Fruit fly (Drosophila melanogaster): ENCODE data around the gene CG9458.

The CG9458 gene

dm6 chr3R:9816879-9817278, 2.8 kb downstream of the CG9458 start, which contains the start of gene CG16904 (continued):
- no peak for TF ChIP-seq Jarid2 (GFP tag; optimal IDR thresholded peaks at IDR 0.05)

- TF ChIP-seq trem (tag; optimal IDR thresholded peaks at IDR 0.05) (no peak), phol (tag; optimal IDR thresholded peaks at IDR 0.05) (no peak)
Measured at dm6 chr3R:9813861-9814260, 5.8 kb downstream of the CG9458 start, which contains the start of gene eloF. Gene eloF, plus strand, starts transcription at chr3R:9814161.

dm6 chr3R:9812447-9812846, 7.2 kb downstream of the CG9458 start, which contains the start of gene CG8534:
Gene CG8534, plus strand, starts transcription at chr3R:9812747.
- no peak for TF ChIP-seq CG1024 (GFP tag; IDR thresholded peaks at IDR 0.05)
- no peak for TF ChIP-seq Elba2 (GFP tag; optimal IDR thresholded peaks at IDR 0.05)
- TF ChIP-seq ttk (GFP tag; IDR thresholded peaks at IDR 0.05) = no peak
- TF ChIP-seq Doc2 (GFP tag; IDR thresholded peaks at IDR 0.05) = no peak
- TF ChIP-seq cwo (GFP tag; optimal IDR thresholded peaks at IDR 0.05) = no peak
- no peak for TF ChIP-seq pan (optimal IDR thresholded peaks at IDR 0.05)
- no peak for TF ChIP-seq pan (GFP tag; optimal IDR thresholded peaks at IDR 0.05 in 1 of 2, IDR thresholded peaks at IDR 0.05 in 1 of 2)
- no peak for TF ChIP-seq Sox100B (GFP tag; optimal IDR thresholded peaks at IDR 0.05)
- TF ChIP-seq CG2202 (tag; optimal IDR thresholded peaks at IDR 0.05) = no peak
- no peak for TF ChIP-seq Fer2 (tag; optimal IDR thresholded peaks at IDR 0.05)
- no peak for TF ChIP-seq wdn (GFP tag; IDR thresholded peaks at IDR 0.05)
- TF ChIP-seq HmgD (GFP tag; optimal IDR thresholded peaks at IDR 0.05) = no peak
- TF ChIP-seq btn (GFP tag; optimal IDR thresholded peaks at IDR 0.05) = no peak
- TF ChIP-seq CG2875 (GFP tag; optimal IDR thresholded peaks at IDR 0.05) = no peak
- TF ChIP-seq gsb (GFP tag; IDR thresholded peaks at IDR 0.05) = no peak

dm6 chr3R:9808946-9809545, 10.6 kb downstream of the CG9458 start, which contains the start of gene FBXO11:
Gene FBXO11, minus strand, starts transcription at chr3R:9809368.
- TF ChIP-seq Fer2 (tag; optimal IDR thresholded peaks at IDR 0.05) (no peak), jing (GFP tag; optimal IDR thresholded peaks at IDR 0.05) (no peak), cad (GFP tag; optimal IDR thresholded peaks at IDR 0.05) (no peak), btn (GFP tag; optimal IDR thresholded peaks at IDR 0.05) (no peak), CG17568 (GFP tag; optimal IDR thresholded peaks at IDR 0.05) (no peak), NFAT (GFP tag; IDR thresholded peaks at IDR 0.05) (no peak), CG31388 (GFP tag; optimal IDR thresholded peaks at IDR 0.05) (no peak), dysf (GFP tag; IDR thresholded peaks at IDR 0.05) (no peak), so (GFP tag; IDR thresholded peaks at IDR 0.05) (no peak), Sin3A (optimal IDR thresholded peaks at IDR 0.05) (peak; percentile 72), ERR (GFP tag; optimal IDR thresholded peaks at IDR 0.05) (no peak), bigmax (GFP tag; optimal IDR thresholded peaks at IDR 0.05) (no peak), vfl (GFP tag; optimal IDR thresholded peaks at IDR 0.05) (no peak), CG31441 (GFP tag; IDR thresholded peaks at IDR 0.05) (0 out of 2 replicates have a peak, but pooled peaks have one; percentile 40), onecut (GFP tag; IDR thresholded peaks at IDR 0.05) (no peak), Bteb2 (GFP tag; optimal IDR thresholded peaks at IDR 0.05) (no peak), CG30403 (GFP tag; optimal IDR thresholded peaks at IDR 0.05) (no peak), lilli (GFP tag; optimal IDR thresholded peaks at IDR 0.05) (no peak), sim (GFP tag; IDR thresholded peaks at IDR 0.05) (no peak), ase (GFP tag; IDR thresholded peaks at IDR 0.05) (no peak), Dip3 (GFP tag; optimal IDR thresholded peaks at IDR 0.05) (no peak), nau (GFP tag; optimal IDR thresholded peaks at IDR 0.05) (no peak), CG12744 (GFP tag; optimal IDR thresholded peaks at IDR 0.05) (no peak), CG12769 (tag; optimal IDR thresholded peaks at IDR 0.05) (no peak), CG13894 (tag; optimal IDR thresholded peaks at IDR 0.05) (no peak), CG4404 (GFP tag; IDR thresholded peaks at IDR 0.05) (no peak), Hr78 (GFP tag; optimal IDR thresholded peaks at IDR 0.05) (no peak), Hr3 (GFP tag; optimal IDR thresholded peaks at IDR 0.05) (no peak), HHEX (GFP tag; optimal IDR thresholded peaks at IDR 0.05) (no peak), CG16813 (GFP tag; IDR thresholded peaks at IDR 0.05; ENCODE audit: partially characterized antibody) (peak; percentile 18; the same call in 1 of the 3 replicates), CG18764 (GFP tag; optimal IDR thresholded peaks at IDR 0.05) (no peak)
